Fruit fly (Drosophila melanogaster) whole organism, embryonic: ENCODE measurements around the gene PpD6.

Source experiments
- B-H1 ChIP-seq: fragments of 200-800 bp; sonication (Bioruptor generic); IDR thresholded peaks from 3 replicates; pipeline ENCODE4 v1.3.6; 2022; ENCODE audit warnings: missing biosample characterization, missing genetic modification characterization
- Blimp-1 ChIP-seq: fragments of 200-800 bp; sonication (Bioruptor generic); optimal IDR thresholded peaks from 3 replicates; lab custom pipeline; 2018; ENCODE audit warnings: missing biosample characterization, missing genetic modification characterization, mild to moderate bottlenecking, moderate library complexity, missing genetic modification reagents
- Bteb2 ChIP-seq: fragments of 200-800 bp; sonication (Bioruptor generic); optimal IDR thresholded peaks from 2 replicates; lab custom pipeline; 2016; ENCODE audit warnings: missing biosample characterization, missing genetic modification characterization
- CG1024 ChIP-seq: fragments of 200-800 bp; sonication (Bioruptor generic); IDR thresholded peaks from 2 replicates; pipeline ENCODE4 v1.3.6; 2022; ENCODE audit warnings: missing biosample characterization, missing genetic modification characterization
- CG12155 ChIP-seq: fragments of 200-800 bp; sonication (Bioruptor generic); optimal IDR thresholded peaks from 3 replicates; lab custom pipeline; 2016; ENCODE audit warnings: missing biosample characterization, missing genetic modification characterization
- CG12659 ChIP-seq: fragments of 200-800 bp; sonication (Bioruptor generic); optimal IDR thresholded peaks from 3 replicates; lab custom pipeline; 2017; ENCODE audit warnings: mild to moderate bottlenecking, missing biosample characterization, missing genetic modification reagents, missing genetic modification characterization
- CG14710 ChIP-seq: fragments of 200-800 bp; sonication (Bioruptor generic); optimal IDR thresholded peaks from 3 replicates; lab custom pipeline; 2019; ENCODE audit warnings: missing biosample characterization, mild to moderate bottlenecking, missing genetic modification characterization, moderate library complexity
- CG15269 ChIP-seq: fragments of 200-800 bp; sonication (Bioruptor generic); optimal IDR thresholded peaks from 2 replicates; lab custom pipeline; 2018; ENCODE audit warnings: missing biosample characterization, mild to moderate bottlenecking, missing genetic modification characterization, moderate library complexity
- CG15696 ChIP-seq: fragments of 200-800 bp; sonication (Bioruptor generic); optimal IDR thresholded peaks from 2 replicates; lab custom pipeline; 2019; ENCODE audit warnings: missing biosample characterization, mild to moderate bottlenecking, missing genetic modification characterization, moderate library complexity
- CG1602 ChIP-seq: fragments of 200-800 bp; sonication (Bioruptor generic); optimal IDR thresholded peaks from 3 replicates; lab custom pipeline; 2016; ENCODE audit warnings: missing biosample characterization, missing genetic modification characterization
- CG1647 ChIP-seq: fragments of 200-800 bp; sonication (Bioruptor generic); optimal IDR thresholded peaks from 3 replicates; lab custom pipeline; 2016; ENCODE audit warnings: missing biosample characterization, missing genetic modification characterization
- CG17328 ChIP-seq: fragments of 200-800 bp; sonication (Bioruptor generic); IDR thresholded peaks from 2 replicates; pipeline ENCODE4 v1.3.6; 2022; ENCODE audit warnings: missing biosample characterization, missing genetic modification characterization
- CG17829 ChIP-seq: fragments of 200-800 bp; optimal IDR thresholded peaks from 2 replicates; lab custom pipeline; 2019; ENCODE audit warnings: missing biosample characterization, mild to moderate bottlenecking, missing genetic modification characterization, moderate library complexity
- CG30431 ChIP-seq: fragments of 200-800 bp; sonication (Bioruptor generic); optimal IDR thresholded peaks from 2 replicates; lab custom pipeline; 2017; ENCODE audit warnings: missing biosample characterization, missing genetic modification characterization
- CG3065 ChIP-seq: fragments of 200-800 bp; sonication (Bioruptor generic); optimal IDR thresholded peaks from 2 replicates; lab custom pipeline; 2016; ENCODE audit warnings: missing biosample characterization, missing genetic modification characterization
- CG33557 ChIP-seq: fragments of 200-800 bp; sonication (Bioruptor generic); optimal IDR thresholded peaks from 2 replicates; lab custom pipeline; 2019; ENCODE audit warnings: missing biosample characterization, mild to moderate bottlenecking, missing genetic modification characterization, moderate library complexity
- CG3847 ChIP-seq: fragments of 200-800 bp; sonication (Bioruptor generic); IDR thresholded peaks from 2 replicates; pipeline ENCODE4 v1.3.6; 2022; ENCODE audit warnings: missing biosample characterization, missing genetic modification characterization
- CG4282 ChIP-seq: fragments of 200-800 bp; sonication (Bioruptor generic); optimal IDR thresholded peaks from 2 replicates; lab custom pipeline; 2016; ENCODE audit warnings: missing biosample characterization, missing genetic modification characterization
- CG6254 ChIP-seq: fragments of 200-800 bp; sonication (Bioruptor generic); optimal IDR thresholded peaks from 3 replicates; lab custom pipeline; 2017; ENCODE audit warnings: mild to moderate bottlenecking, missing biosample characterization, missing genetic modification reagents, missing genetic modification characterization
- CG6654 ChIP-seq: fragments of 200-800 bp; sonication (Bioruptor generic); optimal IDR thresholded peaks from 2 replicates; lab custom pipeline; 2017; ENCODE audit warnings: missing biosample characterization, mild to moderate bottlenecking, missing genetic modification characterization
- CG7963 ChIP-seq: fragments of 200-800 bp; sonication (Bioruptor generic); IDR thresholded peaks from 3 replicates; pipeline ENCODE4 v1.3.6; 2022; ENCODE audit warnings: missing biosample characterization, missing genetic modification characterization; ENCODE audit not compliant: partially characterized antibody
- CG8281 ChIP-seq: fragments of 200-800 bp; sonication (Bioruptor generic); optimal IDR thresholded peaks from 2 replicates; lab custom pipeline; 2018; ENCODE audit warnings: missing biosample characterization, mild to moderate bottlenecking, missing genetic modification characterization, moderate library complexity
- CG8765 ChIP-seq: fragments of 200-800 bp; sonication (Bioruptor generic); IDR thresholded peaks from 2 replicates; pipeline ENCODE4 v1.3.6; 2022; ENCODE audit warnings: missing biosample characterization, missing genetic modification characterization
- CG9437 ChIP-seq: fragments of 200-800 bp; sonication (Bioruptor generic); optimal IDR thresholded peaks from 2 replicates; lab custom pipeline; 2018; ENCODE audit warnings: missing biosample characterization, mild to moderate bottlenecking, missing genetic modification characterization
- CG9609 ChIP-seq: fragments of 200-800 bp; sonication (Bioruptor generic); optimal IDR thresholded peaks from 3 replicates; lab custom pipeline; 2016; ENCODE audit warnings: missing biosample characterization, missing genetic modification characterization
- Dbx ChIP-seq: fragments of 200-800 bp; sonication (Bioruptor generic); IDR thresholded peaks from 3 replicates; pipeline ENCODE4 v1.3.6; 2022; ENCODE audit warnings: missing biosample characterization, missing genetic modification characterization
- E2f1 ChIP-seq: fragments of 200-800 bp; sonication (Bioruptor generic); IDR thresholded peaks from 2 replicates; pipeline ENCODE4 v1.3.6; 2022; ENCODE audit warnings: missing biosample characterization, missing genetic modification characterization
- Ets65A ChIP-seq: fragments of 200-800 bp; sonication (Bioruptor generic); peaks from one replicate; lab custom pipeline; 2016; ENCODE audit warnings: missing biosample characterization, missing genetic modification characterization
- Fer2 ChIP-seq: fragments of 200-800 bp; sonication (Bioruptor generic); optimal IDR thresholded peaks from 2 replicates; lab custom pipeline; 2018; ENCODE audit warnings: missing biosample characterization, mild to moderate bottlenecking, missing genetic modification characterization, moderate library complexity
- Fer3 ChIP-seq: fragments of 200-800 bp; sonication (Bioruptor generic); optimal IDR thresholded peaks from 2 replicates; lab custom pipeline; 2018; ENCODE audit warnings: missing biosample characterization, mild to moderate bottlenecking, missing genetic modification characterization, moderate library complexity
- Lim3 ChIP-seq: fragments of 200-800 bp; sonication (Bioruptor generic); IDR thresholded peaks from 2 replicates; pipeline ENCODE4 v1.3.6; 2022; ENCODE audit warnings: missing biosample characterization, missing genetic modification characterization
- Med ChIP-seq: fragments of 200-800 bp; sonication (Bioruptor generic); peaks from one replicate; lab custom pipeline; 2016; ENCODE audit warnings: missing biosample characterization, missing genetic modification characterization, mild to moderate bottlenecking, inconsistent platforms, moderate library complexity
- cato ChIP-seq: fragments of 200-800 bp; sonication (Bioruptor generic); optimal IDR thresholded peaks from 2 replicates; lab custom pipeline; 2016; ENCODE audit warnings: missing biosample characterization, missing genetic modification characterization, borderline replicate concordance
- caup ChIP-seq: fragments of 200-800 bp; sonication (Bioruptor generic); optimal IDR thresholded peaks from 3 replicates; lab custom pipeline; 2017; ENCODE audit warnings: missing biosample characterization, mild to moderate bottlenecking, missing genetic modification characterization, moderate library complexity; ENCODE audit not compliant: severe bottlenecking
- chm ChIP-seq: fragments of 200-800 bp; sonication (Bioruptor generic); IDR thresholded peaks from 2 replicates; pipeline ENCODE4 v1.3.6; 2022; ENCODE audit warnings: missing biosample characterization, missing genetic modification characterization
- crp ChIP-seq, 2 experiments: fragments of 200-800 bp; sonication (Bioruptor generic); optimal IDR thresholded peaks; 2 replicates in 1 of 2; 3 replicates in 1 of 2; lab custom pipeline; 2017; ENCODE audit warnings: missing biosample characterization in 2 of 2, missing genetic modification characterization in 2 of 2, mild to moderate bottlenecking in 1 of 2, moderate library complexity in 1 of 2
- da ChIP-seq: fragments of 200-800 bp; sonication (Bioruptor generic); optimal IDR thresholded peaks from 2 replicates; lab custom pipeline; 2016; ENCODE audit warnings: missing biosample characterization, missing genetic modification characterization
- dan ChIP-seq: fragments of 200-800 bp; sonication (Bioruptor generic); IDR thresholded peaks from 2 replicates; pipeline ENCODE4 v1.3.6; 2022; ENCODE audit warnings: missing biosample characterization, missing genetic modification characterization
- eve ChIP-seq, 2 experiments: fragments of >200 bp; optimal IDR thresholded peaks; 2 replicates each; lab custom pipeline; 2017; ENCODE audit warnings: missing biosample characterization in 2 of 2, missing genetic modification characterization in 2 of 2
- fru ChIP-seq: fragments of >200 bp; optimal IDR thresholded peaks from 2 replicates; lab custom pipeline; 2017
- gcm2 ChIP-seq: fragments of 200-800 bp; sonication (Bioruptor generic); optimal IDR thresholded peaks from 2 replicates; lab custom pipeline; 2016; ENCODE audit warnings: missing biosample characterization, missing genetic modification characterization
- pzg ChIP-seq: fragments of 200-800 bp; sonication (Bioruptor generic); optimal IDR thresholded peaks from 3 replicates; lab custom pipeline; 2018; ENCODE audit warnings: missing biosample characterization, mild to moderate bottlenecking, missing genetic modification characterization, moderate library complexity
- sens ChIP-seq: fragments of 200-800 bp; sonication (Bioruptor generic); peaks from one replicate; lab custom pipeline; 2016; ENCODE audit warnings: missing biosample characterization, missing genetic modification characterization
- sisA ChIP-seq: fragments of 200-800 bp; sonication (Bioruptor generic); IDR thresholded peaks from 2 replicates; pipeline ENCODE4 v1.3.6; 2022; ENCODE audit warnings: missing biosample characterization, missing genetic modification characterization
- stwl ChIP-seq: fragments of 200-800 bp; sonication (Bioruptor generic); optimal IDR thresholded peaks from 3 replicates; lab custom pipeline; 2018; ENCODE audit warnings: missing biosample characterization, mild to moderate bottlenecking, missing genetic modification characterization, moderate library complexity
- vvl ChIP-seq: fragments of 200-800 bp; sonication (Bioruptor generic); IDR thresholded peaks from 2 replicates; pipeline ENCODE4 v1.3.6; 2022; ENCODE audit warnings: missing biosample characterization, missing genetic modification characterization

The PpD6 gene

DNA sequence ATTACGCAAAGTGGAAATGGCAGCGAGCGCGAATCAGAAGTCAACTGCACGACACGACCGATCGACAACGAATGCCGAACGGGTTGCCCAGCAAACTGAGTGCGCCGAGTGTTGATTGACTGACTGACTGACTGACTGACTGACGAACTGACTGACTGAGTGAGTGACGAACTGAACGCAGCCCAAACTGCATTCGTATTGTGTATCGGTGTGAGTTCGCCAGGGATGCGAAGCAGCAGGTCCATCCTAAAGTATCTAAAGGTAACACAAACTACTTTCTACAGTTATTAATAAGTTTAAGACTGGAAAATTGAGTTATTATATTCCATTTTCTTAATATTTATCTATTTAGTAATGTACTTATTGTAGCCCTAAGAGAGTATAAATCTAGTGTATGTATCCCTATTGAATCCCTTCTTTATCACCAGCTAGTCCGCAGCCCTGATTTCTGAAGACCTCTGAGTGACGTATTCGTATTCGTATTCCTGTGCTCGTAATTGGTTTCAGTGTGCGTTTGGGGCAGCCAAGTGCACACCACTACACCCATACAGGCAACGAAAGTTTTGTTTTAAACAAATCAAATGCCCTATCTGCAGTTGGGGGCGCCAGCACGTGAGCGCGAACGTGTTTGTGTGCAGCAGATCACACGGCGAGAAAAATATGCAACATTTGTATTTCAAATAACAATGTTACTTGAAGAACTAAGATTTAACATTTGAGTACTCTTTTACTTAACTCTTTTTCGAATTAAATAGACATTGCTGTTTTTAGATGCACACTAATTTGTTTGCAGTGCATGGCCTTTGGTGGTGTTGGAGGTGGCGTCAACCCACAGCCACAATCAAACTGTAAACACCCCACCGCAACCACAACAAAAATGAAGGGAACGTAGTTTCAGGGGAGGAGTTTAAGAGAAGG lies 43.5 kb downstream of the PpD6 start (continued):
- TF ChIP-seq CG30431 (peak; percentile 84), CG6654 (GFP tag; lab: Kevin White, UChicago) (peak; percentile 84), gcm2 (GFP tag; lab: Kevin White, UChicago) (peak; percentile 86), Fer2 (tag; lab: Kevin White, UChicago) (peak; percentile 75), sisA (peak; percentile 98), Lim3 (GFP tag; lab: Robert Waterston, UW) (peak; percentile 85), Bteb2 (GFP tag; lab: Kevin White, UChicago) (peak; percentile 80), caup (GFP tag; lab: Kevin White, UChicago) (peak; percentile 79), CG1024 (GFP tag; lab: Robert Waterston, UW) (peak; percentile 94), CG33557 (GFP tag; lab: Kevin White, UChicago) (peak; percentile 88), B-H1 (GFP tag; lab: Robert Waterston, UW) (peak; percentile 86), CG4282 (GFP tag; lab: Kevin White, UChicago) (peak; percentile 85), CG17328 (GFP tag; lab: Robert Waterston, UW) (peak; percentile 97), Blimp-1 (peak; percentile 96), CG1647 (peak; percentile 90)

DNA sequence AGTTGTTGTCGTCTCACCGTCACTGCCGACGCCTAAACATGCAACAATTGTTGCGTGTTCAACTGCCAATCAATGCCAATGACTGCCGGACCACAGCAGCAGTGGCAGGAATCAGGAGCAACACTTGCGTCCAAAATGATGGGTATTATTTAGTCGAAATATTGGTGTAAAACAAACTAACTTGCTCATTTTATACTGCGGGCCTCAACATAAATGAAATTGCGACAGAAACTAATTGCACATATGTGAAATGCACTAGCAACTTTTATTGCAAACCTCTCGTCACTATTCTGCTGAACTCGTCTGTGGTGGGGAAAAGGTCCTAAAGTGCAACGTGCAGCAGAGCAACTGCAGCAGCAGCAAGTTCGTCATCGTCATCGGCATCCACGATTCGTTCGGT lies 45.3 kb downstream of the PpD6 start:
- TF ChIP-seq Fer3 (tag; lab: Kevin White, UChicago), result no peak
- TF ChIP-seq Med (GFP tag; lab: Kevin White, UChicago), result peak; percentile 54
- TF ChIP-seq sens (GFP tag; lab: Kevin White, UChicago), result peak; percentile 27
- TF ChIP-seq CG8765 (GFP tag; lab: Robert Waterston, UW), result 0 out of 2 replicates have a peak, but pooled peaks have one; percentile 21
- peak; percentile 31 for TF ChIP-seq Ets65A
- TF ChIP-seq chm (GFP tag; lab: Robert Waterston, UW), result no peak

DNA sequence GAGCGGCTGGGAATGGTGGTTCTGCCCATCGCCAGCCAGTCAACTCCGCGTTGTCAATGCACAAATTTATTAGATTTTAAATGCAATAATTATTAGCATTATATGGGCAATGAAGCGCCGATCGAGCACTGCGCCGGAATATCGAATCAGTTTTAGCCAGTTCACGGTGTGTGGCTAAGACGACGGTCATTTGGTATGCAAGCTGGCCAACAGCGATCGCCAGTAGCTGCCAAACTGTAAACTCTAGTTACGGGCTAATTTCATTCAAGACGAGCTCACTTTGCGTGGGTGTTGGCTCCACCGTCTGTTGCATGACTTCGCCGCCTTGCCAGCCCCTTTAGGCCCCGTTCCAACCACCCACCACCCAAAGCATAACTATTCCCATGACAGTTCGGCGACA lies 46.3 kb downstream of the PpD6 start:
- TF ChIP-seq CG15269 (no peak), CG12155 (GFP tag; lab: Kevin White, UChicago) (no peak), CG9609 (no peak), Dbx (GFP tag; lab: Robert Waterston, UW) (no peak), vvl (peak; percentile 73; the same call in 1 of the 2 replicates), CG6654 (GFP tag; lab: Kevin White, UChicago) (peak; percentile 68), dan (no peak), cato (GFP tag; lab: Kevin White, UChicago) (no peak), pzg (GFP tag; lab: Kevin White, UChicago) (no peak), CG9437 (no peak), CG3065 (GFP tag; lab: Kevin White, UChicago) (no peak), CG8281 (tag; lab: Kevin White, UChicago) (no peak), Med (GFP tag; lab: Kevin White, UChicago) (peak; percentile 54), E2f1 (no peak), CG12659 (GFP tag; lab: Kevin White, UChicago) (no peak), stwl (tag; lab: Kevin White, UChicago) (no peak), CG1602 (no peak), CG14710 (tag; lab: Kevin White, UChicago) (no peak), crp (GFP tag; optimal IDR thresholded peaks at IDR 0.05; lab: Kevin White, UChicago) (no peak), CG15696 (tag; lab: Kevin White, UChicago) (no peak), eve (GFP tag; optimal IDR thresholded peaks at IDR 0.05; lab: Kevin White, UChicago) (no peak), CG7963 (no peak), CG17829 (tag; lab: Kevin White, UChicago) (no peak), da (GFP tag; lab: Kevin White, UChicago) (no peak), CG6254 (GFP tag; lab: Kevin White, UChicago) (no peak), CG3847 (GFP tag; lab: Robert Waterston, UW) (no peak), fru (lab: Kevin White, UChicago) (no peak)
- TF ChIP-seq, all 482 proteins: peak for 3
